Worm (Caenorhabditis elegans): ENCODE data around the gene Y22D7AL.3.

Gene Y22D7AL.3

DNA sequence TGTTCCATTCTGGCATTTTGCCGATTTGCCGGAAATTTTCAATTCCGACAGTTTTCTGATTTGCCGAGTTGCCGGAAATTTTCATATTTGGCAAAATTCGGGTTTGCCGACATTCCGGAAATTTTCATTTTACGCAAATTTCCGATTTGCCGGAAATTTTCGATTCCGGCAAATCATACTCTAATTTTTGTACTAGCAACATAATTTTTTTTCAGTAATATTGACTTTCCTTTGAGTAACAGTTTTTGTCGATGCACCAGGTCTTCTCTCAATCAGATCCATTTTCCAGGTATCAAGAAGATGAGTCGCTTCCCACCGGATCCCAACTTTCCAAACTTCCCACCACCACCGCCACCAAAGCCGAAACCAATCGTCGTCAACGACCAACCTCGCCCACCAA is at the start of gene Y22D7AL.3:
TSS of gene Y22D7AL.3 (plus strand) at position 301 of the 400 bp plus-strand sequence.
- TF ChIP-seq ztf-1 (GFP tag; conservative IDR thresholded peaks at IDR 0.05) = no peak
- no peak for TF ChIP-seq R02D3.7 (tag; optimal IDR thresholded peaks at IDR 0.05)
- TF ChIP-seq ceh-82 (tag; optimal IDR thresholded peaks at IDR 0.05) = no peak
- TF ChIP-seq mbf-1 (tag; optimal IDR thresholded peaks at IDR 0.05) = no peak
- TF ChIP-seq unc-39 (tag; optimal IDR thresholded peaks at IDR 0.05) = no peak
- no peak for TF ChIP-seq lin-39 (tag; optimal IDR thresholded peaks at IDR 0.05)
- TF ChIP-seq elt-3 (tag; optimal IDR thresholded peaks at IDR 0.05) = no peak
- TF ChIP-seq nhr-6 (tag; optimal IDR thresholded peaks at IDR 0.05) = no peak
- no peak for TF ChIP-seq sma-9 (GFP tag; optimal IDR thresholded peaks at IDR 0.05)
- TF ChIP-seq sma-9 (tag; optimal IDR thresholded peaks at IDR 0.05) = no peak
- no peak for TF ChIP-seq F13H6.1 (tag; optimal IDR thresholded peaks at IDR 0.05)
- TF ChIP-seq ceh-16 (tag; optimal IDR thresholded peaks at IDR 0.05) = no peak
- TF ChIP-seq C34F6.9 (tag; optimal IDR thresholded peaks at IDR 0.05) = no peak
- TF ChIP-seq nhr-11 (tag; optimal IDR thresholded peaks at IDR 0.05) = no peak
- TF ChIP-seq egl-27 (tag; optimal IDR thresholded peaks at IDR 0.05) = no peak
- TF ChIP-seq aly-2 (tag; optimal IDR thresholded peaks at IDR 0.05) = no peak
- no peak for TF ChIP-seq sma-3 (GFP tag; optimal IDR thresholded peaks at IDR 0.05)
- TF ChIP-seq nhr-12 (tag; optimal IDR thresholded peaks at IDR 0.05) = no peak

DNA sequence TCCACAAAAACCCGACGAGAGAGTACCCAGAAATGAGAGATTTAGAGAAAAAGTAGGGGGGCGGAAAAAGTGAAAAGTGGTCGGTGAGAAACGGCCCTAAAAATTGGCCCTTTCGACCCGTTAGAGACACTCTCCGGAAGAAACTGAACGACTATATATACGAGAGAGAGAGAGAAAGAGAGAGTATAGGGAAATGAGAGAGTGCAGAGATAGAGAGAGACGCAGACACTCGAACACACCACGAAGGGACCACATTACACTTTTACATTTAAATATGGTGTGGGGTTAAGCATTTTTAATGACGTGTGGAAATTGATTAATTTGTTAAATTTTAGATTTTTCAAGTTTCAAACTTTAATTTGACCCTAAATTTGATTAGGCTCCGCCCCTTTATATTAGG is 49.6 kb upstream of the Y22D7AL.3 start:
- TF ChIP-seq ztf-1 (GFP tag; conservative IDR thresholded peaks at IDR 0.05) (no peak), peb-1 (tag; optimal IDR thresholded peaks at IDR 0.05) (no peak), unc-55 (GFP tag; optimal IDR thresholded peaks at IDR 0.05) (peak; percentile 32), ceh-16 (tag; optimal IDR thresholded peaks at IDR 0.05) (no peak), nhr-77 (tag; optimal IDR thresholded peaks at IDR 0.05) (no peak), fos-1 (tag; optimal IDR thresholded peaks at IDR 0.05) (no peak), nhr-11 (tag; optimal IDR thresholded peaks at IDR 0.05) (no peak), C34F6.9 (tag; optimal IDR thresholded peaks at IDR 0.05) (peak; percentile 47), lsy-2 (tag; optimal IDR thresholded peaks at IDR 0.05) (peak in 1 of 2 experiments; percentile 72), ztf-11 (tag; optimal IDR thresholded peaks at IDR 0.05) (no peak), nhr-12 (tag; optimal IDR thresholded peaks at IDR 0.05) (no peak), lin-13 (GFP tag; optimal IDR thresholded peaks at IDR 0.05) (peak; percentile 49), sem-4 (tag; optimal IDR thresholded peaks at IDR 0.05) (no peak), unc-62 (GFP tag; optimal IDR thresholded peaks at IDR 0.05) (no peak), sma-3 (GFP tag; optimal IDR thresholded peaks at IDR 0.05) (no peak), mbf-1 (tag; optimal IDR thresholded peaks at IDR 0.05) (no peak), mab-5 (tag; optimal IDR thresholded peaks at IDR 0.05) (peak; percentile 8), unc-39 (tag; optimal IDR thresholded peaks at IDR 0.05) (no peak), crh-2 (tag; optimal IDR thresholded peaks at IDR 0.05) (peak; percentile 39)

DNA sequence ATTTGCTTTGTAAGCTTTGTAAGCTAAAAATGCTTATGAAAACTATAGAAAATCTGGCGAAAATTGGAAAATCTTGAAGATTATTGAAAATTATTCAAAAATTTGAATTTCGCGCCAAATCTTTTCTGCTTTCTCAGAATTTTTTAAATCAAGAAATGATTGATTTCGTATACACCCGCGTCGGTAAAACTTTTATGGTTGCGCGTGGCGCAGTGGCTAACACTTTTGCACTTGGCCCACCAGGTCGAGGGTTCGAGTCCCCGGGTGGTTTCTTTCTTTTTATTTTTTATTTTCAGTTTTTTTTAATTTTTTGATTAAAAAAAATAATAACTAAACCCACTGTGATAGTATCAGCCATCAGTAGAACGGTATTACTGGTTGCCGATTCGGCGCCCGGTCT is 42.3 kb upstream of the Y22D7AL.3 start:
- no peak for TF ChIP-seq nhr-11 (tag; optimal IDR thresholded peaks at IDR 0.05)
- TF ChIP-seq crh-2 (tag; optimal IDR thresholded peaks at IDR 0.05) = no peak
- TF ChIP-seq nhr-237 (tag; optimal IDR thresholded peaks at IDR 0.05) = no peak

DNA sequence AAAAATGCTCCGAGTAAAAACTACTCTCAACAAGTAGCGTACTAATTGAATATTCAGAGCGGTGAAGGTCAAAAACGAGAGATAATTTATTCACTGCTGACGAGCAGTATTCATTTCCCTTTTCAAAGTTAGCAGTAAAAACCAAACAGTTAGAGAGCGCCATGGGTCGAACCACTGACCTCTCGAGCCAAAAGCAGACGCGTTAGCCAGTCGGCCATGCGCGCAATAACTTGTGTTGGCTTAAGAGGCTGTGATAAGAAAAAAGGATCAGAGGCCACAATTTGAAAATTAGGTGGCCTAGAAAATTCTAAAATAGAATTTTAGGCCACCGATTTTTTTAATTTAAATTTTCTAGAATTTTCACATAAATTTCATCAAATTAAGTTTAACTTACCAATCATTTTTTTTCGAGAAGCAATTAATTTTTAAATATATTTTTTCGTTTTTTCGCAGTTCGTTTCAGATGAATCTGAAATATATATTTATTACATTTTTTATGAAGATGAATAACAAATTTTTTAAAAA is 40.5 kb upstream of the Y22D7AL.3 start, which contains the start of gene sms-3:
TSS of gene sms-3 (minus strand) at position 475 of the 525 bp plus-strand sequence.
- TF ChIP-seq lsy-2 (tag; optimal IDR thresholded peaks at IDR 0.05) (peak in 1 of 2 experiments; percentile 3), ceh-82 (tag; optimal IDR thresholded peaks at IDR 0.05) (no peak)

DNA sequence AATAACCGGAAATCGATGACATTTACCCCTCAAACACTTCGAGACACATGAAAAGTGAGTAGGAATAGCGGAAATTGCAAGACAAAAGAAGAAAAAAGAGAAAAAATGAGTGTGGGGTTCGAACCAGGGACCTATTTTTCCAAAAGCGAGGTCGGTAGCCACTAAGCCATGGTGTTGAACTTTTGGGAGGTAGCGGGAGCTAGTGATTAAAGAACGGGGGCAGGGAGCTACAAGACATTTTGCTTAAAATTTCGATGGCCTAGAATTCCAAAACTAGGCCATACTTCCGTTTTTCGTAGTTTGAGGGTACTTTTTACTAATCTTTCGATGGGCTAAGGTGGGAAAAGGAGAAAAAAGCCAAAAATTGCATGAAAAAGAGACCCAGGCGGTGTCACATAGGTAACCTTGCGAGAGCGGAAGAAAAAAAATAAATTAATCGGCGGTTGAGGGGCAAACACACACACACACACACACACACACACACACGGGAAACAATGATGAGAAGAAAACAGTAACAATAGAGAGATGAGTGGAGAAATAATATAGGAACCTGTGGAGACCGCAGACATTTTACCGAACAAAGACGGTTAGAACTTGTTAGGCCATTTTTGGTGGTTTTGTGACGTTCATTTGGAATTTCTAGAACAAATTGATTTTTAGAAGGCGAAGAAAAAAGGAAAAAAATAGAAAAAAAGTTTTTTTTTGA is 39.6 kb upstream of the Y22D7AL.3 start:
- no peak for TF ChIP-seq ceh-82 (tag; optimal IDR thresholded peaks at IDR 0.05)
- peak; percentile 22 for TF ChIP-seq crh-2 (tag; optimal IDR thresholded peaks at IDR 0.05)
- TF ChIP-seq ZK546.5 (tag; optimal IDR thresholded peaks at IDR 0.05) = no peak
- TF ChIP-seq nhr-21 (tag; optimal IDR thresholded peaks at IDR 0.05) = peak; percentile 0
- no peak for TF ChIP-seq alr-1 (tag; optimal IDR thresholded peaks at IDR 0.05)
- TF ChIP-seq snpc-4 (tag; optimal IDR thresholded peaks at IDR 0.05) = no peak
- TF ChIP-seq nhr-129 (tag; optimal IDR thresholded peaks at IDR 0.05) = peak; percentile 8
- no peak for TF ChIP-seq peb-1 (tag; optimal IDR thresholded peaks at IDR 0.05)
- TF ChIP-seq nhr-25 (tag; optimal IDR thresholded peaks at IDR 0.05) = peak; percentile 64
- TF ChIP-seq C34F6.9 (tag; optimal IDR thresholded peaks at IDR 0.05) = peak; percentile 2
- TF ChIP-seq nhr-6 (tag; optimal IDR thresholded peaks at IDR 0.05) = no peak
- no peak for TF ChIP-seq ztf-11 (tag; optimal IDR thresholded peaks at IDR 0.05)
- TF ChIP-seq nhr-10 (tag; optimal IDR thresholded peaks at IDR 0.05) = no peak
- no peak for TF ChIP-seq ztf-1 (GFP tag; conservative IDR thresholded peaks at IDR 0.05)
- no peak for TF ChIP-seq nhr-237 (tag; optimal IDR thresholded peaks at IDR 0.05)
- peak; percentile 61 for TF ChIP-seq lin-13 (GFP tag; optimal IDR thresholded peaks at IDR 0.05)
- no peak for TF ChIP-seq unc-62 (GFP tag; optimal IDR thresholded peaks at IDR 0.05)
- no peak for TF ChIP-seq gmeb-1 (tag; optimal IDR thresholded peaks at IDR 0.05)
- no peak for TF ChIP-seq lin-11 (tag; optimal IDR thresholded peaks at IDR 0.05)
- TF ChIP-seq ceh-16 (tag; optimal IDR thresholded peaks at IDR 0.05) = no peak
- TF ChIP-seq sma-9 (GFP tag; optimal IDR thresholded peaks at IDR 0.05) = peak; percentile 53
- TF ChIP-seq sma-9 (tag; optimal IDR thresholded peaks at IDR 0.05) = no peak
- no peak for TF ChIP-seq egl-27 (tag; optimal IDR thresholded peaks at IDR 0.05)
- no peak for TF ChIP-seq zag-1 (tag; optimal IDR thresholded peaks at IDR 0.05)
- TF ChIP-seq nhr-77 (tag; optimal IDR thresholded peaks at IDR 0.05) = no peak
- peak in 1 of 2 experiments; percentile 24 for TF ChIP-seq lsy-2 (tag; optimal IDR thresholded peaks at IDR 0.05)
- TF ChIP-seq mab-5 (tag; optimal IDR thresholded peaks at IDR 0.05) = no peak
- peak; percentile 20 for TF ChIP-seq F13H6.1 (tag; optimal IDR thresholded peaks at IDR 0.05)
- no peak for TF ChIP-seq ama-1 (optimal IDR thresholded peaks at IDR 0.05)
- TF ChIP-seq elt-1 (tag; optimal IDR thresholded peaks at IDR 0.05) = no peak
